Fruit fly (Drosophila melanogaster) S2 (cell line): ENCODE results near the gene defl.

Experiments
- CG8478 ChIP-seq: fragments of >200 bp; optimal IDR thresholded peaks from 2 replicates; lab custom pipeline; 2018
- CTCF ChIP-seq, 2 experiments: fragments of >200 bp; optimal IDR thresholded peaks; 2 replicates each; lab custom pipeline; 2018

DNA sequence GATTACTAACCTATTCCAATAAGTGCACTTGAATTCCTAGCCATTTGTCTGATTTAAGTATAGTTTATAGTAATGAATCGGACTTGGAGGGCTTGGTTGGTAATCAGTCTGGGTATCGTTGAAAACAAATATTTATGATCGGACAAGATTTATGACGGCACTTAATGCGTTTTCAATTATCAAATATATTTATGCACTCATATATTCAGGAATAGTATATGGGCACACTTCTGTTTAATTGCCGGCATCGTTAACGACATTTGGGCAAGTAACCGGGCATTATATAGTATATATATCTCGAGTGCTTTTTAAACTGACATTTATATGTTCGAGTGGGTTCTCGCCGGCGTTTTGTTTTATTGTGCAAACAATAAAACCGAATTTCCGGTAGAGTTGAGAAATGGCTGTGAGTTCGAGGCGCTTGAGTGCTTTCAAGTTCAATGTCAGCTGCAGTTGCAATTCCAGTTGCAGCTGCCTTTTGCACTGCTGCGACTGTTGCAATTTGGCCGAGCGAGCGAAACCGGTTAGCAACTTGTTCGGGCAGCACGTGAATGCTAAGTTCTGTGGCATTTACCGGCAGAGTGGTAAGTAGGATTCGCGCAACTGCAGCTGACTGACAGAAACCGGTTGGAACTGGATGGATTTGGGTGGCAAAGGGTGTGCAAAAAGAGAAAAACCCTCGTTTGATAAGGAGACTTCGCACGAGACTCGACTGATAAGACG is 44.6 kb downstream of the defl start:
- TF ChIP-seq CG8478 (no peak), CTCF (optimal IDR thresholded peaks at IDR 0.05; lab: Kevin White, UChicago) (no peak)
